Fruit fly (Drosophila melanogaster): ENCODE data around the gene Epg5.

The Epg5 gene

DNA sequence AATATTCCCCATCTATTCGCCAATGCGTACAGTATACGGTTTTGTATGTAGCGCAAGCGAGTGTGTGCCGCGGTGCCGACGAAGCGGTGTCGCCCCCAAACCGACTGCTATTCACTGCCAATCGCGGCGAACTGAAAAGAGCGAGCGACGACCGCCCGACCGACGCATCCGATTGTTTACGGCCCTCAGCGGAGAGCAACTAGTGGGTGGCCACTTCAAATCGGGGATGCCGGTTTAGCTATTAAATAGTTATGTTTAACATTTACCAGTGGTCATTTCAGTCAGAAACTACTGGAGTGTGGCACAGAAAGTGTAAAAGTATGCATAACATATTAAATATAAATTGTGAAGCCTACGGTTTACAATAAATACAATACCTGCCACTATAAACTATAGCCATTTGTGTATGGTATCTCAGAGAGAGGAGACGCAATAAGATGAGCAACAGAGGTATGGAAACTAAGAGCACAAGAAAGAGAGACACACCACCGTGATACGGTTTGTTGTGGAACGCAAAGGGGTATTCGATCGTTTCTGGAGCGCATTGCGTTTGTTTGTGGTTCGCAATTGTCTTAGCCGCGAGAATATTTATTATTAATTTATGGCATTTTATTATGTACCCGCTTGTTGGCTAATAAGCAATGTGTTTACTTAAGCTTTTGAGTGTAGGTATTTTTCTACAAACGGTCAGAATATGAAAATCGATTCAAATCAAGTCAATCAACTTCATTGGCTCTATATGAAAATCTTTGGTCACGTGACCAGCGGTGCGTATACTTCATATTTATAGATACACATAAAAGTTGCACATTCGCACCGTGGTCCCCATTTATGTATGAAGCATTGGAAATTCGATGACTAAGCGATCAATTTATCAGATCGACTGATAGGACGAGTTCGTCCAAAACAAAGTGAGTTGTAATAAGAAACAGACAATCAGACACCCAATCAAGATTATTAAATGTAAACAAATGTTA lies 18.4 kb downstream of the Epg5 start (continued):
- no peak for TF ChIP-seq lola (GFP tag; optimal IDR thresholded peaks at IDR 0.05)
- TF ChIP-seq fru (optimal IDR thresholded peaks at IDR 0.05), result no peak
- TF ChIP-seq pzg (GFP tag; optimal IDR thresholded peaks at IDR 0.05), result no peak
- TF ChIP-seq Taf1 (GFP tag; IDR thresholded peaks at IDR 0.05), result no peak
- no peak for TF ChIP-seq CG14667 (GFP tag; IDR thresholded peaks at IDR 0.05)
- no peak for TF ChIP-seq CG6813 (GFP tag; optimal IDR thresholded peaks at IDR 0.05)
- TF ChIP-seq HmgD (GFP tag; optimal IDR thresholded peaks at IDR 0.05), result no peak
- TF ChIP-seq lmd (GFP tag; IDR thresholded peaks at IDR 0.05), result no peak
- TF ChIP-seq Optix (GFP tag; IDR thresholded peaks at IDR 0.05), result no peak
- no peak for TF ChIP-seq ERR (GFP tag; optimal IDR thresholded peaks at IDR 0.05)
- peak; percentile 58 for TF ChIP-seq HLHmδ (GFP tag; optimal IDR thresholded peaks at IDR 0.05)
- TF ChIP-seq MESR4 (GFP tag; optimal IDR thresholded peaks at IDR 0.05), result no peak
- no peak for TF ChIP-seq mam (GFP tag; optimal IDR thresholded peaks at IDR 0.05)
- TF ChIP-seq MBD-R2 (GFP tag; IDR thresholded peaks at IDR 0.05), result peak; percentile 11; the same call in 1 of the 2 replicates
- TF ChIP-seq nerfin-2 (GFP tag; IDR thresholded peaks at IDR 0.05; ENCODE audit: partially characterized antibody), result no peak
- TF ChIP-seq fd3F (GFP tag; optimal IDR thresholded peaks at IDR 0.05), result no peak
- TF ChIP-seq CG8944 (GFP tag; optimal IDR thresholded peaks at IDR 0.05), result no peak
- TF ChIP-seq dysf (GFP tag; IDR thresholded peaks at IDR 0.05), result no peak
- TF ChIP-seq Blimp-1 (GFP tag; optimal IDR thresholded peaks at IDR 0.05), result no peak
- no peak for TF ChIP-seq HLH54F (GFP tag; optimal IDR thresholded peaks at IDR 0.05)
- no peak; the same call in 1 of the 2 replicates for TF ChIP-seq chm (GFP tag; IDR thresholded peaks at IDR 0.05)
- no peak for TF ChIP-seq insv (GFP tag; optimal IDR thresholded peaks at IDR 0.05)
- no peak for TF ChIP-seq Oli (tag; optimal IDR thresholded peaks at IDR 0.05)
- no peak for TF ChIP-seq HLH4C (GFP tag; IDR thresholded peaks at IDR 0.05; ENCODE audit: partially characterized antibody)
- TF ChIP-seq hth (optimal IDR thresholded peaks at IDR 0.05), result no peak
- TF ChIP-seq gce (GFP tag; IDR thresholded peaks at IDR 0.05), result no peak
- peak; percentile 9 for TF ChIP-seq vfl (GFP tag; optimal IDR thresholded peaks at IDR 0.05)
- peak; percentile 17 for TF ChIP-seq PHDP (tag; optimal IDR thresholded peaks at IDR 0.05)
- TF ChIP-seq exex (tag; optimal IDR thresholded peaks at IDR 0.05), result no peak
- TF ChIP-seq eve (GFP tag; optimal IDR thresholded peaks at IDR 0.05), result no peak
- no peak for TF ChIP-seq Dip3 (GFP tag; optimal IDR thresholded peaks at IDR 0.05)
- TF ChIP-seq CG7928 (GFP tag; optimal IDR thresholded peaks at IDR 0.05), result no peak
- no peak for TF ChIP-seq CG4404 (GFP tag; IDR thresholded peaks at IDR 0.05)
- peak; percentile 98 for TF ChIP-seq Sry-β (GFP tag; optimal IDR thresholded peaks at IDR 0.05)
- no peak for TF ChIP-seq dan (GFP tag; IDR thresholded peaks at IDR 0.05)
- peak; percentile 43; the same call in 1 of the 2 replicates for TF ChIP-seq rib (GFP tag; IDR thresholded peaks at IDR 0.05)
- TF ChIP-seq CG7786 (GFP tag; optimal IDR thresholded peaks at IDR 0.05), result no peak
- TF ChIP-seq NC2α (GFP tag; optimal IDR thresholded peaks at IDR 0.05), result no peak
- TF ChIP-seq Dad (GFP tag; optimal IDR thresholded peaks at IDR 0.05), result no peak
- TF ChIP-seq Hand (GFP tag; optimal IDR thresholded peaks at IDR 0.05), result no peak
- 0 out of 3 replicates have a peak, but pooled peaks have one; percentile 44 for TF ChIP-seq zfh1 (GFP tag; IDR thresholded peaks at IDR 0.05)
- no peak for TF ChIP-seq pan (optimal IDR thresholded peaks at IDR 0.05)
- TF ChIP-seq pan (GFP tag; optimal IDR thresholded peaks at IDR 0.05 in 1 of 2, IDR thresholded peaks at IDR 0.05 in 1 of 2), result no peak
- no peak for TF ChIP-seq CG2199 (GFP tag; IDR thresholded peaks at IDR 0.05)
- TF ChIP-seq chinmo (GFP tag; IDR thresholded peaks at IDR 0.05; ENCODE audit: partially characterized antibody), result peak; percentile 62; the same call in 2 of the 4 replicates
- TF ChIP-seq CG7963 (GFP tag; IDR thresholded peaks at IDR 0.05; ENCODE audit: partially characterized antibody), result peak; percentile 15; the same call in 1 of the 3 replicates
- TF ChIP-seq Hsf (GFP tag; optimal IDR thresholded peaks at IDR 0.05), result no peak
- no peak for TF ChIP-seq psq (GFP tag; optimal IDR thresholded peaks at IDR 0.05)
- no peak for TF ChIP-seq run (tag; optimal IDR thresholded peaks at IDR 0.05)

All from whole organism, embryonic.